Worm (Caenorhabditis elegans) whole organism, midembryonic: ENCODE data around the gene mks-2.
A peak's percentile ranks its signal among the peaks of the same experiment; 100 is the strongest.

Source experiments
- flt-1 ChIP-seq: fragments of 200-800 bp; sonication (Bioruptor generic); IDR thresholded peaks from 2 replicates; pipeline ENCODE4 v1.3.6; 2022; ENCODE audit warnings: missing genetic modification characterization, missing compliant biosample characterization
- med-1 ChIP-seq: sonication (generic microtip); optimal IDR thresholded peaks from 2 replicates; lab custom pipeline; 2017; ENCODE audit warnings: missing genetic modification characterization, mild to moderate bottlenecking, missing compliant biosample characterization, antibody characterized with exemption, missing genetic modification reagents; ENCODE audit not compliant: insufficient read depth
- ref-1 ChIP-seq: fragments of 200-800 bp; sonication (Bioruptor generic); conservative IDR thresholded peaks from 2 replicates; pipeline ENCODE4 v1.3.6; 2022; ENCODE audit warnings: missing genetic modification reagents, missing genetic modification characterization, missing compliant biosample characterization
- tab-1 ChIP-seq: fragments of 200-800 bp; sonication (Bioruptor generic); IDR thresholded peaks from 2 replicates; pipeline ENCODE4 v1.3.6; 2022; ENCODE audit warnings: missing genetic modification characterization, missing compliant biosample characterization
- ztf-23 ChIP-seq: fragments of 200-800 bp; sonication (Bioruptor generic); IDR thresholded peaks from 2 replicates; pipeline ENCODE4 v1.3.6; 2022; ENCODE audit warnings: missing genetic modification reagents, missing genetic modification characterization, missing compliant biosample characterization

DNA sequence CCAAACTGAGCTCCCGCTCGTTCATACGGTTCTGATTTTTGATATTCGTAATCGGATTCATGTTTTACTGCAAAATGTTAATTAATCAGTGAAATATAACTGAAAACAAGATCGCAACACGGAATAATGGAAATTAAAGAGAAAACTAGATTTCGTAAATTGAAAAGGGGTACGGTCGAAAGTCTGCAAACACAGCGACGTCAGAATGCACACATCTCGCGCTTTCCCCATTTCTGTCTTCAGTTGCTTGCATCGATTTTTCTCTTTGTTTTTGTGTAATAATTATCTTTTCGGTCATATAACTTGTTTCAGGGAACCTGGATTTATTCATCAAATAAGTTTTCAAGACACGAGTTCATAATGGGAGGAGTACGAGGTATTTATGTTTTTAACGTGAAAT is 22.4 kb downstream of the mks-2 start, which contains the start of the genes rbmx-2 and C30B5.2:
- TF ChIP-seq ref-1 (GFP tag; lab: Robert Waterston, UW) (no peak), med-1 (no peak), tab-1 (GFP tag; lab: Robert Waterston, UW) (no peak), flt-1 (no peak), ztf-23 (GFP tag; lab: Robert Waterston, UW) (peak; percentile 36; the same call in 1 of the 2 replicates)
